Worm (Caenorhabditis elegans): ENCODE measurements around the gene str-144.

str-144 gene

DNA sequence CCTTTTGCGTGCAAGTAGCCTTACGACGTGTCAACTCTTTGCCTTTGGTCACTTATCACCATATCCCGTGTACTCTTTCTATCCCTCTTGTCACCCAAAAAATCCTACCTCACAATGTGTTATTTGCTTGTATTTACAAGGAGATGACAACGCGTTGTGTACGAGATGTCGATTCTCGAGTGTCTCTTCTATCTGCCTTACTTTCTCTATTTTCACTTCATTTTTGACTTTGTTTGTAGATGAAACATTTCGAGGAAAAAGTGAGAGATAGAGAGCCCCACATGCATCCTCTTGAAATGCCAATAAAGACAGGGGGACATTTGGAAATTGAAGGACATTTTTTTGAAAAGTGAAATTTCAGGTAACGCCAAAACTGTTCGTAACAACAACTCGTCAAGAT is 38.9 kb upstream of the str-144 start:
- TF ChIP-seq unc-86 (tag; optimal IDR thresholded peaks at IDR 0.05) = no peak

DNA sequence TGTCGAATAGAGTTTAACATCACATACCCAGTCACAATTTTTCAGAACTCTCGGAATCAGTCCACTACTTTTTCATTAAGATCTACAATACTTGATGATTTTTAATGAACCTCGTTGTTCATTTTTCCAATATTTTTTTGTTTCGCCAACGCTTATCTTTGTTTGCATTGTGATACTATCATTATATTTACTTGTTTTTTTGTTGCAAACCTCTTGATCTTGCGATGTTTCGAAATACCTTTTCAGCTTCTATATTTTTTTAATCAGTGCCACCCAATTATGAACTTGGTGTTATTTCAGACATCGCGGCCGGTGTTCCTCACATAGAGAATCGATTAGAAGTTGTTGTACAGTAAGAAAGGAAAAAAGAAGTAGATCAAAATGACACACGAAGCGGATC is 36.7 kb upstream of the str-144 start, which contains the start of gene myo-5:
Gene myo-5 (plus strand): TSS at position 301 of the 400 bp plus-strand sequence.
- no peak for TF ChIP-seq Y22D7AL.16 (tag; optimal IDR thresholded peaks at IDR 0.05)
- no peak for TF ChIP-seq lin-11 (tag; optimal IDR thresholded peaks at IDR 0.05)
- no peak for TF ChIP-seq ceh-9 (tag; optimal IDR thresholded peaks at IDR 0.05)
- no peak for TF ChIP-seq hlh-15 (tag; optimal IDR thresholded peaks at IDR 0.05)
- no peak for TF ChIP-seq gmeb-2 (tag; optimal IDR thresholded peaks at IDR 0.05)
- no peak for TF ChIP-seq ceh-14 (tag; optimal IDR thresholded peaks at IDR 0.05)
- no peak for TF ChIP-seq sdc-2 (tag; optimal IDR thresholded peaks at IDR 0.05)
- no peak for TF ChIP-seq C38D4.7 (GFP tag; optimal IDR thresholded peaks at IDR 0.05)
- no peak for TF ChIP-seq madf-2 (tag; optimal IDR thresholded peaks at IDR 0.05)
- TF ChIP-seq lim-6 (tag; optimal IDR thresholded peaks at IDR 0.05) = no peak

DNA sequence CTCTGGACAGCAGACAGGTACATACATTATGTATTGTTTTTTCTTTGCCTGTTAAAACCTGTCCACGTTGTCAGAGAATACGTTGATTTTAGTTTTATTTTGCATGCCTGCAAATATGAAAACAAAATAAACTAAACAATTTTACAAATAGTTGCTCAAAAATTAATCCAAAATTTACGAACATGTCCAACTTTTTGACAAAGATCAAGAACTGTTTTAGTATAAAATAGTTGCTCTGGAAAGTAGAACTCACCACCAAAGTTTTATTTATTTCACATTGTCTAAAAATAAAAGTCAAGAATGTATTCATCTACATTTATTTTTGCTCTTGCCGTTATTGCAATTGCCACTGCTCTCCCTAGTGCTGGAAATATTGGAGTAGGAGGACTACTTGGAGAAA is 32.5 kb upstream of the str-144 start, which contains the start of gene srlf-16:
Gene srlf-16 (plus strand): TSS at position 301 of the 400 bp plus-strand sequence.
- TF ChIP-seq K09A11.1 (tag; optimal IDR thresholded peaks at IDR 0.05; ENCODE audit: insufficient read depth) = no peak
- TF ChIP-seq pag-3 (tag; optimal IDR thresholded peaks at IDR 0.05; ENCODE audit: borderline replicate concordance) = no peak
- TF ChIP-seq syd-9 (tag; optimal IDR thresholded peaks at IDR 0.05) = no peak
- TF ChIP-seq fax-1 (tag; optimal IDR thresholded peaks at IDR 0.05) = no peak
- TF ChIP-seq ceh-24 (tag; optimal IDR thresholded peaks at IDR 0.05) = no peak
- TF ChIP-seq madf-2 (tag; optimal IDR thresholded peaks at IDR 0.05) = no peak
- no peak for TF ChIP-seq gmeb-2 (tag; optimal IDR thresholded peaks at IDR 0.05)
- TF ChIP-seq hlh-13 (GFP tag; optimal IDR thresholded peaks at IDR 0.05) = no peak
- no peak for TF ChIP-seq F13H6.1 (tag; optimal IDR thresholded peaks at IDR 0.05)
- no peak for TF ChIP-seq rnt-1 (tag; optimal IDR thresholded peaks at IDR 0.05)
- TF ChIP-seq pax-1 (tag; optimal IDR thresholded peaks at IDR 0.05) = no peak
- no peak for TF ChIP-seq ets-4 (tag; optimal IDR thresholded peaks at IDR 0.05)
- no peak for TF ChIP-seq ceh-31 (tag; optimal IDR thresholded peaks at IDR 0.05)
- no peak for TF ChIP-seq ceh-30 (tag; optimal IDR thresholded peaks at IDR 0.05)

DNA sequence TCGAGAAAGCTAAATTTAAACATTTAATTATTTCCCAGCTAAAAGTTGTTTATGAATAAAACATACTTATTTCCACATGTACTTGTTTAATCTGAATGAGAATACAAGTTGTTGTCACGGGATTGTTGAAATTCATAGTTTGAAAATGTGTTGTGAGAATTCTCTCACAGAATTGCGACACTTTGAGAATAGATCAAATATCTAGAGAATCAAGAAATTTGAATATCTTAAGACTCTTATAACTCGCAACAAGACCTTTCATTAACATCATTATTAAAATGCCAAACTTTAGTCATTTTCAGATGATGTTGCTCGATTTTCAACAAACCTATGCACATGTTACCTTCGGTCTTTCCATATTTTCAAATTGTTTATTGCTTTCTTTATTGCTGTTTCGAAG is 31.0 kb upstream of the str-144 start, which contains the start of gene str-90:
Gene str-90 (plus strand): TSS at position 301 of the 400 bp plus-strand sequence.
- TF ChIP-seq ets-4 (tag; optimal IDR thresholded peaks at IDR 0.05) = no peak
- no peak for TF ChIP-seq hlh-30 (tag; optimal IDR thresholded peaks at IDR 0.05; ENCODE audit: insufficient read depth)
- no peak for TF ChIP-seq pha-2 (tag; optimal IDR thresholded peaks at IDR 0.05)
- no peak for TF ChIP-seq C38D4.7 (GFP tag; optimal IDR thresholded peaks at IDR 0.05)
- TF ChIP-seq hlh-15 (tag; optimal IDR thresholded peaks at IDR 0.05) = no peak
- no peak for TF ChIP-seq ztf-16 (tag; optimal IDR thresholded peaks at IDR 0.05)
- no peak for TF ChIP-seq che-1 (tag; optimal IDR thresholded peaks at IDR 0.05)
- TF ChIP-seq tbx-2 (tag; optimal IDR thresholded peaks at IDR 0.05) = no peak
- no peak for TF ChIP-seq hlh-8 (tag; optimal IDR thresholded peaks at IDR 0.05)
- no peak for TF ChIP-seq elt-4 (tag; optimal IDR thresholded peaks at IDR 0.05)
- no peak for TF ChIP-seq syd-9 (tag; optimal IDR thresholded peaks at IDR 0.05)

DNA sequence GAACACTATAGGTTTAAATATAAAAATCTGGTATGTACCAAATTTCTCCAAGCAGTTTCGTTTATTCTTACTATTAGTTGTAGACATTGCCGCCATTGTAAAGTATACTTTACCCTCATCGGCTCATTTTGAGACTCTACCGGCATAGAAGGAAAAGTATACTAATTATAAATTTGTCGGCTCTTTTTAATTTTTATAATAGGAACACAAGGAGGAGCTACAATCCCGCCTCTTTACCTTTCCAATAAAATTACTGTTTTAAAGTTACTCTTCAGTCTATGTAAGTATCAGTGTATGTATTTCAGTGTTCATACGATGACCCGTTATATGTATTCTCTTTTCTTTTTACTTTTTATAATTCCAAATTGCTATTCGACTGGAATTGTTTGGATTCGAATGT is 27.4 kb upstream of the str-144 start, which contains the start of gene sdz-23:
Gene sdz-23 (plus strand): TSS at position 301 of the 400 bp plus-strand sequence.
- TF ChIP-seq ceh-2 (tag; optimal IDR thresholded peaks at IDR 0.05) (no peak), che-1 (tag; optimal IDR thresholded peaks at IDR 0.05) (no peak), F13H6.1 (tag; optimal IDR thresholded peaks at IDR 0.05) (no peak), ceh-18 (tag; optimal IDR thresholded peaks at IDR 0.05) (no peak), lim-6 (tag; optimal IDR thresholded peaks at IDR 0.05) (no peak), unc-42 (tag; optimal IDR thresholded peaks at IDR 0.05) (no peak), ceh-30 (tag; optimal IDR thresholded peaks at IDR 0.05) (no peak), zip-5 (tag; optimal IDR thresholded peaks at IDR 0.05) (no peak), pag-3 (tag; optimal IDR thresholded peaks at IDR 0.05; ENCODE audit: borderline replicate concordance) (no peak), ceh-24 (tag; optimal IDR thresholded peaks at IDR 0.05) (no peak), nhr-232 (tag; optimal IDR thresholded peaks at IDR 0.05) (no peak), tbx-2 (tag; optimal IDR thresholded peaks at IDR 0.05) (no peak), sdc-2 (tag; optimal IDR thresholded peaks at IDR 0.05) (no peak), pros-1 (tag; optimal IDR thresholded peaks at IDR 0.05) (no peak)

All from whole organism, late embryonic.